Fruit fly (Drosophila melanogaster) whole organism, embryonic: Measurements from ENCODE around the gene CG31141.
A peak's percentile ranks its signal among the peaks of the same experiment; 100 is the strongest.

Experiments
- Abd-B ChIP-seq: fragments of 200-800 bp; sonication (Bioruptor generic); optimal IDR thresholded peaks from 2 replicates; lab custom pipeline; 2018; ENCODE audit warnings: missing biosample characterization, mild to moderate bottlenecking, missing genetic modification characterization, moderate library complexity
- Aef1 ChIP-seq: fragments of 200-800 bp; sonication (Bioruptor generic); IDR thresholded peaks from 3 replicates; pipeline ENCODE4 v1.3.6; 2022; ENCODE audit warnings: missing biosample characterization, missing genetic modification characterization
- CG10147 ChIP-seq: fragments of 200-800 bp; sonication (Bioruptor generic); optimal IDR thresholded peaks from 2 replicates; lab custom pipeline; 2019; ENCODE audit warnings: missing biosample characterization, mild to moderate bottlenecking, missing genetic modification characterization, moderate library complexity
- CG10321 ChIP-seq: fragments of 200-800 bp; sonication (Bioruptor generic); IDR thresholded peaks from 2 replicates; pipeline ENCODE4 v1.3.6; 2022; ENCODE audit warnings: missing biosample characterization, missing genetic modification characterization
- CG10462 ChIP-seq: fragments of 200-800 bp; sonication (Bioruptor generic); optimal IDR thresholded peaks from 2 replicates; lab custom pipeline; 2016; ENCODE audit warnings: missing biosample characterization, missing genetic modification characterization
- CG11696 ChIP-seq: fragments of 200-800 bp; sonication (Bioruptor generic); IDR thresholded peaks from 2 replicates; pipeline ENCODE4 v1.3.6; 2022; ENCODE audit warnings: missing biosample characterization, missing genetic modification characterization
- CG12219 ChIP-seq: fragments of 200-800 bp; sonication (Bioruptor generic); optimal IDR thresholded peaks from 3 replicates; lab custom pipeline; 2018; ENCODE audit warnings: missing biosample characterization, mild to moderate bottlenecking, missing genetic modification characterization
- CG1233 ChIP-seq: fragments of 200-800 bp; sonication (Bioruptor generic); optimal IDR thresholded peaks from 4 replicates; lab custom pipeline; 2018; ENCODE audit warnings: missing biosample characterization, mild to moderate bottlenecking, missing genetic modification characterization
- CG15269 ChIP-seq: fragments of 200-800 bp; sonication (Bioruptor generic); optimal IDR thresholded peaks from 2 replicates; lab custom pipeline; 2018; ENCODE audit warnings: missing biosample characterization, mild to moderate bottlenecking, missing genetic modification characterization, moderate library complexity
- CG15696 ChIP-seq: fragments of 200-800 bp; sonication (Bioruptor generic); optimal IDR thresholded peaks from 2 replicates; lab custom pipeline; 2019; ENCODE audit warnings: missing biosample characterization, mild to moderate bottlenecking, missing genetic modification characterization, moderate library complexity
- CG16779 ChIP-seq: fragments of 200-800 bp; sonication (Bioruptor generic); IDR thresholded peaks from 2 replicates; pipeline ENCODE4 v1.3.6; 2022; ENCODE audit warnings: missing biosample characterization, missing genetic modification characterization
- CG17328 ChIP-seq: fragments of 200-800 bp; sonication (Bioruptor generic); IDR thresholded peaks from 2 replicates; pipeline ENCODE4 v1.3.6; 2022; ENCODE audit warnings: missing biosample characterization, missing genetic modification characterization
- CG18011 ChIP-seq: fragments of 200-800 bp; sonication (Bioruptor generic); optimal IDR thresholded peaks from 2 replicates; lab custom pipeline; 2017; ENCODE audit warnings: missing biosample characterization, missing genetic modification characterization, mild to moderate bottlenecking, moderate library complexity, missing genotype
- CG18599 ChIP-seq: fragments of 200-800 bp; sonication (Bioruptor generic); optimal IDR thresholded peaks from 3 replicates; lab custom pipeline; 2017; ENCODE audit warnings: missing biosample characterization, missing genetic modification characterization, mild to moderate bottlenecking, moderate library complexity, missing genetic modification reagents
- CG31365 ChIP-seq: fragments of 200-800 bp; sonication (Bioruptor generic); optimal IDR thresholded peaks from 2 replicates; lab custom pipeline; 2018; ENCODE audit warnings: missing biosample characterization, mild to moderate bottlenecking, missing genetic modification characterization
- CG32772 ChIP-seq: fragments of 200-800 bp; sonication (Bioruptor generic); IDR thresholded peaks from 2 replicates; pipeline ENCODE4 v1.3.6; 2022; ENCODE audit warnings: missing biosample characterization, missing genetic modification characterization
- CG4707 ChIP-seq: fragments of 200-800 bp; sonication (Bioruptor generic); optimal IDR thresholded peaks from 2 replicates; lab custom pipeline; 2018; ENCODE audit warnings: missing biosample characterization, mild to moderate bottlenecking, missing genetic modification characterization, moderate library complexity
- CG4820 ChIP-seq: fragments of 200-800 bp; sonication (Bioruptor generic); optimal IDR thresholded peaks from 3 replicates; lab custom pipeline; 2016; ENCODE audit warnings: missing biosample characterization, missing genetic modification characterization
- CG8944 ChIP-seq: fragments of 200-800 bp; sonication (Bioruptor generic); optimal IDR thresholded peaks from 3 replicates; lab custom pipeline; 2016; ENCODE audit warnings: missing biosample characterization, missing genetic modification characterization
- CG9727 ChIP-seq: fragments of 200-800 bp; sonication (Bioruptor generic); optimal IDR thresholded peaks from 3 replicates; lab custom pipeline; 2017; ENCODE audit warnings: missing biosample characterization, mild to moderate bottlenecking, missing genetic modification characterization
- Dbx ChIP-seq: fragments of 200-800 bp; sonication (Bioruptor generic); IDR thresholded peaks from 3 replicates; pipeline ENCODE4 v1.3.6; 2022; ENCODE audit warnings: missing biosample characterization, missing genetic modification characterization
- Dfd ChIP-seq, 2 experiments: fragments of >200 bp; optimal IDR thresholded peaks; 2 replicates each; lab custom pipeline; 2017; ENCODE audit warnings: missing biosample characterization in 2 of 2, missing genetic modification characterization in 2 of 2
- Dref ChIP-seq: fragments of 200-800 bp; sonication (Bioruptor generic); IDR thresholded peaks from 2 replicates; pipeline ENCODE4 v1.3.6; 2022; ENCODE audit warnings: missing biosample characterization, missing genetic modification characterization
- Drgx ChIP-seq: fragments of 200-800 bp; sonication (Bioruptor generic); IDR thresholded peaks from 2 replicates; pipeline ENCODE4 v1.3.6; 2022; ENCODE audit warnings: missing biosample characterization, missing genetic modification characterization
- E2f1 ChIP-seq: fragments of 200-800 bp; sonication (Bioruptor generic); IDR thresholded peaks from 2 replicates; pipeline ENCODE4 v1.3.6; 2022; ENCODE audit warnings: missing biosample characterization, missing genetic modification characterization
- E2f2 ChIP-seq: fragments of 200-800 bp; sonication (Bioruptor generic); IDR thresholded peaks from 2 replicates; pipeline ENCODE4 v1.3.6; 2022; ENCODE audit warnings: missing biosample characterization, missing genetic modification characterization
- Fer2 ChIP-seq: fragments of 200-800 bp; sonication (Bioruptor generic); optimal IDR thresholded peaks from 2 replicates; lab custom pipeline; 2018; ENCODE audit warnings: missing biosample characterization, mild to moderate bottlenecking, missing genetic modification characterization, moderate library complexity
- Nf-YB ChIP-seq: fragments of 200-800 bp; sonication (Bioruptor generic); optimal IDR thresholded peaks from 3 replicates; lab custom pipeline; 2019; ENCODE audit warnings: missing biosample characterization, mild to moderate bottlenecking, missing genetic modification characterization, moderate library complexity
- Nf-YC ChIP-seq: fragments of 200-800 bp; optimal IDR thresholded peaks from 3 replicates; lab custom pipeline; 2019; ENCODE audit warnings: missing biosample characterization, mild to moderate bottlenecking, missing genetic modification characterization, moderate library complexity
- Optix ChIP-seq: fragments of 200-800 bp; sonication (Bioruptor generic); IDR thresholded peaks from 3 replicates; pipeline ENCODE4 v1.3.6; 2022; ENCODE audit warnings: missing biosample characterization, missing genetic modification characterization
- Ptx1 ChIP-seq: fragments of 200-800 bp; sonication (Bioruptor generic); IDR thresholded peaks from 2 replicates; pipeline ENCODE4 v1.3.6; 2022; ENCODE audit warnings: missing biosample characterization, missing genetic modification characterization
- Vsx1 ChIP-seq: fragments of 200-800 bp; sonication (Bioruptor generic); optimal IDR thresholded peaks from 2 replicates; lab custom pipeline; 2017; ENCODE audit warnings: missing biosample characterization, mild to moderate bottlenecking, missing genetic modification characterization, missing genetic modification reagents
- bsh ChIP-seq, 2 experiments: fragments of 200-800 bp; sonication (Bioruptor generic); optimal IDR thresholded peaks; 2 replicates each; lab custom pipeline; 2017 to 2018; ENCODE audit warnings: mild to moderate bottlenecking in 2 of 2, missing biosample characterization in 2 of 2, missing genetic modification characterization in 2 of 2, moderate library complexity in 1 of 2
- cato ChIP-seq: fragments of 200-800 bp; sonication (Bioruptor generic); optimal IDR thresholded peaks from 2 replicates; lab custom pipeline; 2016; ENCODE audit warnings: missing biosample characterization, missing genetic modification characterization, borderline replicate concordance
- chn ChIP-seq: fragments of 200-800 bp; sonication (Bioruptor generic); optimal IDR thresholded peaks from 2 replicates; lab custom pipeline; 2016; ENCODE audit warnings: missing biosample characterization, missing genetic modification characterization
- dimm ChIP-seq: fragments of 200-800 bp; sonication (Bioruptor generic); IDR thresholded peaks from 2 replicates; pipeline ENCODE4 v1.3.6; 2022; ENCODE audit warnings: missing biosample characterization, missing genetic modification characterization
- en ChIP-seq: fragments of 200-800 bp; sonication (Bioruptor generic); optimal IDR thresholded peaks from 2 replicates; lab custom pipeline; 2016; ENCODE audit warnings: missing biosample characterization, missing genetic modification characterization
- ftz-f1 ChIP-seq: fragments of 200-800 bp; sonication (Bioruptor generic); optimal IDR thresholded peaks from 2 replicates; lab custom pipeline; 2016; ENCODE audit warnings: missing biosample characterization, missing genetic modification characterization
- grau ChIP-seq: fragments of 200-800 bp; optimal IDR thresholded peaks from 3 replicates; lab custom pipeline; 2019; ENCODE audit warnings: missing biosample characterization, mild to moderate bottlenecking, missing genetic modification characterization, moderate library complexity
- kni ChIP-seq: fragments of 200-800 bp; sonication (Bioruptor generic); optimal IDR thresholded peaks from 3 replicates; lab custom pipeline; 2017; ENCODE audit warnings: mild to moderate bottlenecking, missing biosample characterization, missing genetic modification reagents, missing genetic modification characterization
- lab ChIP-seq: fragments of 200-800 bp; sonication (Bioruptor generic); optimal IDR thresholded peaks from 3 replicates; lab custom pipeline; 2017; ENCODE audit warnings: missing biosample characterization, missing genetic modification characterization, mild to moderate bottlenecking, moderate library complexity, missing genetic modification reagents
- luna ChIP-seq: fragments of 200-800 bp; sonication (Bioruptor generic); optimal IDR thresholded peaks from 2 replicates; lab custom pipeline; 2016; ENCODE audit warnings: missing biosample characterization, missing genetic modification characterization
- nmo ChIP-seq: fragments of 200-800 bp; sonication (Bioruptor generic); optimal IDR thresholded peaks from 2 replicates; lab custom pipeline; 2018; ENCODE audit warnings: missing biosample characterization, mild to moderate bottlenecking, missing genetic modification characterization, moderate library complexity
- otp ChIP-seq: fragments of 200-800 bp; sonication (Bioruptor generic); IDR thresholded peaks from 3 replicates; pipeline ENCODE4, ENCODE4 v1.3.6; 2022; ENCODE audit warnings: missing biosample characterization, missing genetic modification characterization
- pho ChIP-seq: fragments of 200-800 bp; sonication (Bioruptor generic); optimal IDR thresholded peaks from 2 replicates; lab custom pipeline; 2016; ENCODE audit warnings: missing biosample characterization, missing genetic modification characterization
- pzg ChIP-seq: fragments of 200-800 bp; sonication (Bioruptor generic); optimal IDR thresholded peaks from 3 replicates; lab custom pipeline; 2018; ENCODE audit warnings: missing biosample characterization, mild to moderate bottlenecking, missing genetic modification characterization, moderate library complexity
- sisA ChIP-seq: fragments of 200-800 bp; sonication (Bioruptor generic); IDR thresholded peaks from 2 replicates; pipeline ENCODE4 v1.3.6; 2022; ENCODE audit warnings: missing biosample characterization, missing genetic modification characterization
- tgo ChIP-seq: fragments of 200-800 bp; sonication (Bioruptor generic); IDR thresholded peaks from 3 replicates; pipeline ENCODE4 v1.3.6; 2022; ENCODE audit warnings: missing biosample characterization, missing genetic modification characterization
- tx ChIP-seq: fragments of 200-800 bp; sonication (Bioruptor generic); optimal IDR thresholded peaks from 2 replicates; lab custom pipeline; 2016; ENCODE audit warnings: missing biosample characterization, missing genetic modification characterization

Gene CG31141

DNA sequence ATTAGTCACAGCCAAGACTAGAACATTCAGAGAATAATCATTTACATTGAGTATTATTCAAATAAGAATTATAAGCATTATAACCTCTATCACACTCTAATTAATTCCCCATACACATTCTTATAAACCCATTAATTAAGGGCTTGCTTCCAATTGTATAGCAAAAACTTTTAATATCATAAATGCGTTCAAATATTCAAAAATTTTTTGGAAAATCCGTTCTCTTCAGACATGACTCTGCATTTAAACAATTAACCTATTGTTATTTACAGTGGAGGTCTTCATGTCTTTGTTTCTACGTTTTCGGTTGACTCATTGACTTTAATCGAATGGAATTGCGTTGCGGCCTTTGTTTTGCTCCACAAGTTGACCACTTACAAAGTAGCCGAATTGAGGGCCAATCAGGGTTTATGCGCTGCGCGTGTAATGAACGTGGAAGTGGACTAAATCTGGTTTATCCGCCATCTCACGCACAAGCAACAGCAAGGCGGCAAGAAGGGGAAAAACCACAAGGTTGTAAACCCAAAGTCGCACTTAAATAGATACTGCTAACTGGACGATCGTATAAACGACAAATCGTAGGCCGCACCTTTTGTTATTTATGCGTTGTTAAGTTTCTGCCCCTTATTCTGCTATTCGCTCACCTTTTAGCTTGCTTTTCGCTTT, 2.1 kb upstream of the CG31141 start (continued):
- peak; percentile 83 for TF ChIP-seq lab (GFP tag; lab: Kevin White, UChicago)
- peak; percentile 28 for TF ChIP-seq CG31365 (tag; lab: Kevin White, UChicago)
- TF ChIP-seq sisA (GFP tag; lab: Robert Waterston, UW): 0 out of 2 replicates have a peak, but pooled peaks have one; percentile 24
- TF ChIP-seq CG9727: peak; percentile 24
- peak; percentile 84 for TF ChIP-seq CG18599 (GFP tag; lab: Kevin White, UChicago)
- TF ChIP-seq pho: peak; percentile 61
- TF ChIP-seq CG4707 (GFP tag; lab: Kevin White, UChicago): no peak
- 0 out of 3 replicates have a peak, but pooled peaks have one; percentile 40 for TF ChIP-seq otp
- TF ChIP-seq Nf-YC (tag; lab: Kevin White, UChicago): peak; percentile 32
- no peak for TF ChIP-seq cato (GFP tag; lab: Kevin White, UChicago)
- TF ChIP-seq CG12219 (GFP tag; lab: Kevin White, UChicago): peak; percentile 36
- no peak for TF ChIP-seq dimm
- peak; percentile 24; the same call in 1 of the 2 replicates for TF ChIP-seq Ptx1 (GFP tag; lab: Robert Waterston, UW)
- TF ChIP-seq ftz-f1: peak; percentile 79
- peak; percentile 19 for TF ChIP-seq CG15696
- TF ChIP-seq Dbx (GFP tag; lab: Robert Waterston, UW): peak; percentile 78; the same call in 2 of the 3 replicates
- TF ChIP-seq CG17328 (GFP tag; lab: Robert Waterston, UW): peak; percentile 48; the same call in 1 of the 2 replicates
- TF ChIP-seq Drgx (GFP tag; lab: Robert Waterston, UW): peak; percentile 50; the same call in 1 of the 2 replicates
- peak; percentile 55 for TF ChIP-seq tgo (GFP tag; lab: Robert Waterston, UW)
- TF ChIP-seq CG32772 (GFP tag; lab: Robert Waterston, UW): 0 out of 2 replicates have a peak, but pooled peaks have one; percentile 10
- TF ChIP-seq Vsx1: peak; percentile 76
- TF ChIP-seq grau (tag; lab: Kevin White, UChicago): peak; percentile 58
- TF ChIP-seq Abd-B (GFP tag; lab: Kevin White, UChicago): peak; percentile 51
- no peak for TF ChIP-seq luna
- TF ChIP-seq CG11696 (GFP tag; lab: Robert Waterston, UW): 0 out of 2 replicates have a peak, but pooled peaks have one; percentile 39
- peak in 1 of 2 experiments; percentile 5 for TF ChIP-seq bsh (GFP tag; optimal IDR thresholded peaks at IDR 0.05; lab: Kevin White, UChicago)
- TF ChIP-seq CG16779 (GFP tag; lab: Robert Waterston, UW): peak; percentile 75
- peak; percentile 55 for TF ChIP-seq Fer2 (tag; lab: Kevin White, UChicago)
- TF ChIP-seq CG10321 (GFP tag; lab: Robert Waterston, UW): 0 out of 2 replicates have a peak, but pooled peaks have one; percentile 9
- TF ChIP-seq pzg (GFP tag; lab: Kevin White, UChicago): peak; percentile 2
- TF ChIP-seq CG18011: peak; percentile 17
- peak; percentile 16 for TF ChIP-seq Nf-YB (GFP tag; lab: Kevin White, UChicago)
- TF ChIP-seq en (GFP tag; lab: Kevin White, UChicago): no peak
- peak; percentile 43 for TF ChIP-seq CG15269
- peak; percentile 56; the same call in 1 of the 2 replicates for TF ChIP-seq E2f1 (GFP tag; lab: Robert Waterston, UW)
- TF ChIP-seq CG10147 (GFP tag; lab: Kevin White, UChicago): peak; percentile 60
- TF ChIP-seq tx (GFP tag; lab: Kevin White, UChicago): peak; percentile 31
- no peak for TF ChIP-seq Dref (GFP tag; lab: Robert Waterston, UW)
- no peak for TF ChIP-seq CG10462
- TF ChIP-seq CG8944 (GFP tag; lab: Kevin White, UChicago): peak; percentile 10
- TF ChIP-seq kni: peak; percentile 44
- peak; percentile 88 for TF ChIP-seq CG4820 (GFP tag; lab: Kevin White, UChicago)
- peak; percentile 20 for TF ChIP-seq CG1233 (GFP tag; lab: Kevin White, UChicago)
- TF ChIP-seq E2f2 (GFP tag; lab: Robert Waterston, UW): peak; percentile 9; the same call in 1 of the 2 replicates
- no peak for TF ChIP-seq Dfd (GFP tag; optimal IDR thresholded peaks at IDR 0.05; lab: Kevin White, UChicago)
- peak; percentile 34 for TF ChIP-seq chn (GFP tag; lab: Kevin White, UChicago)
- 0 out of 3 replicates have a peak, but pooled peaks have one; percentile 31 for TF ChIP-seq Optix (GFP tag; lab: Robert Waterston, UW)
- peak; percentile 48; the same call in 1 of the 3 replicates for TF ChIP-seq Aef1 (GFP tag; lab: Robert Waterston, UW)
- no peak for TF ChIP-seq nmo
